Worm (Caenorhabditis elegans): ENCODE results near the gene cnc-7.

ce11 chrV:20416790-20417189 lies 22.9 kb downstream of the cnc-7 start:
- TF ChIP-seq him-1 (tag; optimal IDR thresholded peaks at IDR 0.05) (no peak), dao-5 (tag; optimal IDR thresholded peaks at IDR 0.05) (no peak)
